Fruit fly (Drosophila melanogaster): Measurements from ENCODE around the gene Phf5a.

The Phf5a gene

DNA sequence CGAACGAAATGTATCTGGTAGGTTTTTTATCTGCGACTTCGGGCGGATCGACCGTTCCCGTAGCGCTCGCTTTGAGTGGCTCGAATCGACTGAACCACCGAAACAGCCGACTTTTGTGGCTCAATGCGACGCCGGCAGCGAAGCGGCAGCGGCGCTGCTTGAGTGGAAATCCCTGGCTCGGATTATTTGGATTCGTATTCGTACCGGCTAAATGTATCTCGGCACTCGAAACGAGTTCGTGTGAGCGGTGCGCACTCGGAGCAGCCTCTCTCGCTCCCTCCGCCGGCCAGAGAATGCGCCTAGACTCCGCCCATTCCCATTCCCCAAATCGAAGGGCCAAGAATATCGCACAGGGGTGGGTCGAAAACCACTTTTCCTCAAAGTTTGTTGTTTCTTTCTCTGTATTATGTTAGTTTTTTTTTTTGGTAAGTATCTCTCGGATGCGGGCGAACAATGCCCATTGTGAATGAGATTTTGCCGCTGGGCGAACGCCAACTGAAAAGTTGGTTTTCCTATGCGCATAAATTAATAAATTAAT is 45.5 kb upstream of the Phf5a start (continued):
- TF ChIP-seq caup (GFP tag; optimal IDR thresholded peaks at IDR 0.05; ENCODE audit: severe bottlenecking) (no peak), nmo (GFP tag; optimal IDR thresholded peaks at IDR 0.05) (no peak), CG17829 (tag; optimal IDR thresholded peaks at IDR 0.05) (no peak), trem (tag; optimal IDR thresholded peaks at IDR 0.05) (peak; percentile 15), CG17802 (tag; optimal IDR thresholded peaks at IDR 0.05) (no peak), NC2α (GFP tag; optimal IDR thresholded peaks at IDR 0.05) (no peak), sug (tag; optimal IDR thresholded peaks at IDR 0.05) (no peak), PHDP (tag; optimal IDR thresholded peaks at IDR 0.05) (no peak), schlank (tag; optimal IDR thresholded peaks at IDR 0.05) (no peak), CG4854 (GFP tag; optimal IDR thresholded peaks at IDR 0.05) (no peak), CG10462 (GFP tag; optimal IDR thresholded peaks at IDR 0.05) (no peak), CG4404 (GFP tag; IDR thresholded peaks at IDR 0.05) (no peak), MTF-1 (GFP tag; optimal IDR thresholded peaks at IDR 0.05; ENCODE audit: borderline replicate concordance) (no peak), tna (GFP tag; IDR thresholded peaks at IDR 0.05; ENCODE audit: partially characterized antibody) (no peak), ttk (GFP tag; IDR thresholded peaks at IDR 0.05) (peak; percentile 15; the same call in 1 of the 2 replicates), fd3F (GFP tag; optimal IDR thresholded peaks at IDR 0.05) (no peak), CG3847 (GFP tag; IDR thresholded peaks at IDR 0.05) (no peak), dan (GFP tag; IDR thresholded peaks at IDR 0.05) (no peak), ci (GFP tag; IDR thresholded peaks at IDR 0.05) (no peak; the same call in 2 of the 3 replicates), CG8924 (tag; optimal IDR thresholded peaks at IDR 0.05) (no peak), en (GFP tag; optimal IDR thresholded peaks at IDR 0.05) (no peak), Ptx1 (GFP tag; IDR thresholded peaks at IDR 0.05) (no peak), CG1792 (GFP tag; optimal IDR thresholded peaks at IDR 0.05) (no peak), al (GFP tag; IDR thresholded peaks at IDR 0.05) (no peak), CG1647 (GFP tag; optimal IDR thresholded peaks at IDR 0.05) (no peak), rib (GFP tag; IDR thresholded peaks at IDR 0.05) (no peak), unc-4 (GFP tag; IDR thresholded peaks at IDR 0.05; ENCODE audit: partially characterized antibody) (peak; percentile 39; the same call in 1 of the 2 replicates), ro (GFP tag; IDR thresholded peaks at IDR 0.05) (no peak), Hr39 (optimal IDR thresholded peaks at IDR 0.05) (no peak), abd-A (tag; optimal IDR thresholded peaks at IDR 0.05) (peak; percentile 52), her (GFP tag; optimal IDR thresholded peaks at IDR 0.05) (no peak), CG31224 (GFP tag; IDR thresholded peaks at IDR 0.05) (no peak), crp (GFP tag; optimal IDR thresholded peaks at IDR 0.05) (no peak), jing (GFP tag; optimal IDR thresholded peaks at IDR 0.05) (no peak), usp (GFP tag; optimal IDR thresholded peaks at IDR 0.05) (no peak), Ravus (GFP tag; IDR thresholded peaks at IDR 0.05) (no peak), CG16779 (GFP tag; IDR thresholded peaks at IDR 0.05) (no peak), bsh (GFP tag; optimal IDR thresholded peaks at IDR 0.05) (no peak), Elba2 (GFP tag; optimal IDR thresholded peaks at IDR 0.05) (no peak), Fer2 (tag; optimal IDR thresholded peaks at IDR 0.05) (no peak), CG11456 (GFP tag; IDR thresholded peaks at IDR 0.05) (no peak), HmgZ (tag; optimal IDR thresholded peaks at IDR 0.05) (no peak), cg (GFP tag; optimal IDR thresholded peaks at IDR 0.05) (peak; percentile 26), nerfin-2 (GFP tag; IDR thresholded peaks at IDR 0.05; ENCODE audit: partially characterized antibody) (no peak), Dip3 (GFP tag; optimal IDR thresholded peaks at IDR 0.05) (no peak), ato (GFP tag; IDR thresholded peaks at IDR 0.05; ENCODE audit: partially characterized antibody) (peak; percentile 37; the same call in 1 of the 2 replicates), CG4424 (GFP tag; optimal IDR thresholded peaks at IDR 0.05) (no peak), unpg (GFP tag; optimal IDR thresholded peaks at IDR 0.05) (no peak), klu (GFP tag; IDR thresholded peaks at IDR 0.05) (no peak), fu2 (GFP tag; optimal IDR thresholded peaks at IDR 0.05) (no peak), tup (GFP tag; optimal IDR thresholded peaks at IDR 0.05) (no peak)
